Fruit fly (Drosophila melanogaster) whole organism, embryonic: ENCODE data around the gene Nup43.

Source experiments
- Atf3 ChIP-seq: fragments of 200-800 bp; sonication (Bioruptor generic); optimal IDR thresholded peaks from 3 replicates; lab custom pipeline; 2016; ENCODE audit warnings: missing biosample characterization, missing genetic modification characterization
- B-H2 ChIP-seq: fragments of 200-800 bp; sonication (Bioruptor generic); optimal IDR thresholded peaks from 2 replicates; lab custom pipeline; 2018; ENCODE audit warnings: missing biosample characterization, mild to moderate bottlenecking, missing genetic modification characterization
- Bteb2 ChIP-seq: fragments of 200-800 bp; sonication (Bioruptor generic); optimal IDR thresholded peaks from 2 replicates; lab custom pipeline; 2016; ENCODE audit warnings: missing biosample characterization, missing genetic modification characterization
- CG10321 ChIP-seq: fragments of 200-800 bp; sonication (Bioruptor generic); IDR thresholded peaks from 2 replicates; pipeline ENCODE4 v1.3.6; 2022; ENCODE audit warnings: missing biosample characterization, missing genetic modification characterization
- CG10979 ChIP-seq: fragments of 200-800 bp; sonication (Bioruptor generic); optimal IDR thresholded peaks from 2 replicates; lab custom pipeline; 2018; ENCODE audit warnings: missing biosample characterization, mild to moderate bottlenecking, missing genetic modification characterization, moderate library complexity
- CG11247 ChIP-seq: fragments of 200-800 bp; sonication (Bioruptor generic); IDR thresholded peaks from 2 replicates; pipeline ENCODE4 v1.3.6; 2022; ENCODE audit warnings: missing biosample characterization, missing genetic modification characterization
- CG11696 ChIP-seq: fragments of 200-800 bp; sonication (Bioruptor generic); IDR thresholded peaks from 2 replicates; pipeline ENCODE4 v1.3.6; 2022; ENCODE audit warnings: missing biosample characterization, missing genetic modification characterization
- CG14014 ChIP-seq: fragments of 200-800 bp; sonication (Bioruptor generic); IDR thresholded peaks from 2 replicates; pipeline ENCODE4 v1.3.6; 2022; ENCODE audit warnings: missing biosample characterization, missing genetic modification characterization
- CG14965 ChIP-seq: fragments of 200-800 bp; sonication (Bioruptor generic); optimal IDR thresholded peaks from 2 replicates; lab custom pipeline; 2016; ENCODE audit warnings: missing biosample characterization, missing genetic modification characterization, borderline replicate concordance
- CG1603 ChIP-seq: fragments of 200-800 bp; sonication (Bioruptor generic); optimal IDR thresholded peaks from 2 replicates; lab custom pipeline; 2019; ENCODE audit warnings: missing biosample characterization, mild to moderate bottlenecking, missing genetic modification characterization, moderate library complexity
- CG18619 ChIP-seq: fragments of 200-800 bp; sonication (Bioruptor generic); optimal IDR thresholded peaks from 3 replicates; lab custom pipeline; 2017; ENCODE audit warnings: missing biosample characterization, mild to moderate bottlenecking, missing genetic modification characterization
- CG2129 ChIP-seq: fragments of 200-800 bp; sonication (Bioruptor generic); IDR thresholded peaks from 2 replicates; pipeline ENCODE4 v1.3.6; 2022; ENCODE audit warnings: missing biosample characterization, missing genetic modification characterization; ENCODE audit not compliant: partially characterized antibody
- CG30020 ChIP-seq: fragments of 200-800 bp; optimal IDR thresholded peaks from 2 replicates; lab custom pipeline; 2019; ENCODE audit warnings: missing biosample characterization, mild to moderate bottlenecking, missing genetic modification characterization, moderate library complexity
- CG30403 ChIP-seq: fragments of 200-800 bp; sonication (Bioruptor generic); optimal IDR thresholded peaks from 3 replicates; lab custom pipeline; 2016; ENCODE audit warnings: missing biosample characterization, missing genetic modification characterization
- CG34422 ChIP-seq: fragments of 200-800 bp; sonication (Bioruptor generic); IDR thresholded peaks from 3 replicates; pipeline ENCODE4 v1.3.6; 2022; ENCODE audit warnings: missing biosample characterization, missing genetic modification characterization
- CG4404 ChIP-seq: fragments of 200-800 bp; sonication (Bioruptor generic); IDR thresholded peaks from 2 replicates; pipeline ENCODE4 v1.3.6; 2022; ENCODE audit warnings: missing biosample characterization, missing genetic modification characterization
- CG7928 ChIP-seq: fragments of 200-800 bp; sonication (Bioruptor generic); optimal IDR thresholded peaks from 2 replicates; lab custom pipeline; 2017; ENCODE audit warnings: missing biosample characterization, mild to moderate bottlenecking, missing genetic modification characterization
- CG8478 ChIP-seq: fragments of >200 bp; optimal IDR thresholded peaks from 2 replicates; lab custom pipeline; 2018
- Dad ChIP-seq: fragments of 200-800 bp; sonication (Bioruptor generic); optimal IDR thresholded peaks from 3 replicates; lab custom pipeline; 2016; ENCODE audit warnings: missing biosample characterization, missing genetic modification characterization
- Dfd ChIP-seq, 2 experiments: fragments of >200 bp; optimal IDR thresholded peaks; 2 replicates each; lab custom pipeline; 2017; ENCODE audit warnings: missing biosample characterization in 2 of 2, missing genetic modification characterization in 2 of 2
- ERR ChIP-seq: fragments of 200-800 bp; sonication (Bioruptor generic); optimal IDR thresholded peaks from 2 replicates; lab custom pipeline; 2016; ENCODE audit warnings: missing biosample characterization, missing genetic modification characterization
- GATAe ChIP-seq: fragments of 200-800 bp; sonication (Bioruptor generic); conservative IDR thresholded peaks from 2 replicates; pipeline ENCODE4 v1.3.6; 2022; ENCODE audit warnings: missing biosample characterization, missing genetic modification characterization
- HHEX ChIP-seq: fragments of 200-800 bp; sonication (Bioruptor generic); optimal IDR thresholded peaks from 3 replicates; lab custom pipeline; 2017; ENCODE audit warnings: missing biosample characterization, mild to moderate bottlenecking, missing genetic modification characterization, missing genetic modification reagents
- Kr ChIP-seq: fragments of 200-800 bp; sonication (Bioruptor generic); optimal IDR thresholded peaks from 2 replicates; lab custom pipeline; 2017; ENCODE audit warnings: missing biosample characterization, mild to moderate bottlenecking, missing genetic modification characterization
- NC2β ChIP-seq: fragments of 200-800 bp; sonication (Bioruptor generic); optimal IDR thresholded peaks from 2 replicates; lab custom pipeline; 2016; ENCODE audit warnings: missing biosample characterization, missing genetic modification characterization
- Ptx1 ChIP-seq: fragments of 200-800 bp; sonication (Bioruptor generic); IDR thresholded peaks from 2 replicates; pipeline ENCODE4 v1.3.6; 2022; ENCODE audit warnings: missing biosample characterization, missing genetic modification characterization
- Taf1 ChIP-seq: fragments of 200-800 bp; sonication (Bioruptor generic); IDR thresholded peaks from 2 replicates; pipeline ENCODE4 v1.3.6; 2022; ENCODE audit warnings: missing biosample characterization, missing genetic modification characterization
- Usf ChIP-seq: fragments of 200-800 bp; sonication (Bioruptor generic); optimal IDR thresholded peaks from 2 replicates; lab custom pipeline; 2017; ENCODE audit warnings: missing genotype, missing biosample characterization, missing genetic modification characterization
- Xrp1 ChIP-seq: fragments of 200-800 bp; sonication (Bioruptor generic); IDR thresholded peaks from 2 replicates; pipeline ENCODE4 v1.3.6; 2022; ENCODE audit warnings: missing biosample characterization, missing genetic modification characterization
- al ChIP-seq: fragments of 200-800 bp; sonication (Bioruptor generic); IDR thresholded peaks from 2 replicates; pipeline ENCODE4 v1.3.6; 2022; ENCODE audit warnings: missing biosample characterization, missing genetic modification characterization
- ara ChIP-seq: fragments of 200-800 bp; sonication (Bioruptor generic); IDR thresholded peaks from 2 replicates; pipeline ENCODE4 v1.3.6; 2022; ENCODE audit warnings: missing biosample characterization, missing genetic modification characterization
- corto ChIP-seq: fragments of 200-800 bp; sonication (Bioruptor generic); optimal IDR thresholded peaks from 2 replicates; lab custom pipeline; 2016; ENCODE audit warnings: missing biosample characterization, mild to moderate bottlenecking, missing genetic modification characterization, moderate library complexity
- crol ChIP-seq: fragments of 200-800 bp; sonication (Bioruptor generic); IDR thresholded peaks from 2 replicates; pipeline ENCODE4 v1.3.6; 2022; ENCODE audit warnings: missing biosample characterization, missing genetic modification characterization
- crp ChIP-seq, 2 experiments: fragments of 200-800 bp; sonication (Bioruptor generic); optimal IDR thresholded peaks; 2 replicates in 1 of 2; 3 replicates in 1 of 2; lab custom pipeline; 2017; ENCODE audit warnings: missing biosample characterization in 2 of 2, missing genetic modification characterization in 2 of 2, mild to moderate bottlenecking in 1 of 2, moderate library complexity in 1 of 2
- dimm ChIP-seq: fragments of 200-800 bp; sonication (Bioruptor generic); IDR thresholded peaks from 2 replicates; pipeline ENCODE4 v1.3.6; 2022; ENCODE audit warnings: missing biosample characterization, missing genetic modification characterization
- esg ChIP-seq: fragments of 200-800 bp; sonication (Bioruptor generic); conservative IDR thresholded peaks from 2 replicates; pipeline ENCODE4 v1.3.6; 2022; ENCODE audit warnings: missing biosample characterization, missing genetic modification characterization
- eve ChIP-seq, 2 experiments: fragments of >200 bp; optimal IDR thresholded peaks; 2 replicates each; lab custom pipeline; 2017; ENCODE audit warnings: missing biosample characterization in 2 of 2, missing genetic modification characterization in 2 of 2
- gro ChIP-seq: fragments of 200-800 bp; sonication (Bioruptor generic); optimal IDR thresholded peaks from 2 replicates; lab custom pipeline; 2016; ENCODE audit warnings: missing biosample characterization, missing genetic modification characterization
- h ChIP-seq: fragments of >200 bp; optimal IDR thresholded peaks from 2 replicates; lab custom pipeline; 2017
- hbn ChIP-seq: fragments of 200-800 bp; sonication (Bioruptor generic); IDR thresholded peaks from 2 replicates; pipeline ENCODE4 v1.3.6; 2022; ENCODE audit warnings: missing biosample characterization, missing genetic modification characterization; ENCODE audit not compliant: partially characterized antibody
- ken ChIP-seq: fragments of 200-800 bp; sonication (Bioruptor generic); IDR thresholded peaks from 3 replicates; pipeline ENCODE4 v1.3.6; 2022; ENCODE audit warnings: missing biosample characterization, missing genetic modification characterization
- nom ChIP-seq: fragments of 200-800 bp; sonication (Bioruptor generic); optimal IDR thresholded peaks from 2 replicates; lab custom pipeline; 2017; ENCODE audit warnings: missing biosample characterization, missing genetic modification characterization, mild to moderate bottlenecking, moderate library complexity, missing genetic modification reagents
- org-1 ChIP-seq: fragments of 200-800 bp; sonication (Bioruptor generic); optimal IDR thresholded peaks from 2 replicates; lab custom pipeline; 2017; ENCODE audit warnings: missing biosample characterization, missing genetic modification characterization
- pum ChIP-seq: fragments of 200-800 bp; sonication (Bioruptor generic); optimal IDR thresholded peaks from 2 replicates; lab custom pipeline; 2016; ENCODE audit warnings: missing biosample characterization, missing genetic modification characterization
- row ChIP-seq: fragments of 200-800 bp; sonication (Bioruptor generic); IDR thresholded peaks from 3 replicates; pipeline ENCODE4 v1.3.6; 2022; ENCODE audit warnings: missing biosample characterization, missing genetic modification characterization
- shn ChIP-seq: fragments of 200-800 bp; sonication (Bioruptor generic); optimal IDR thresholded peaks from 3 replicates; lab custom pipeline; 2016; ENCODE audit warnings: missing biosample characterization, missing genetic modification characterization
- sob ChIP-seq: fragments of 200-800 bp; sonication (Bioruptor generic); IDR thresholded peaks from 2 replicates; pipeline ENCODE4 v1.3.6; 2022; ENCODE audit warnings: missing biosample characterization, missing genetic modification characterization
- stc ChIP-seq: fragments of 200-800 bp; sonication (Bioruptor generic); IDR thresholded peaks from 2 replicates; pipeline ENCODE4 v1.3.6; 2022; ENCODE audit warnings: missing biosample characterization, missing genetic modification characterization
- tio ChIP-seq: fragments of 200-800 bp; sonication (Bioruptor generic); optimal IDR thresholded peaks from 2 replicates; lab custom pipeline; 2017; ENCODE audit warnings: missing biosample characterization, missing genetic modification characterization, inconsistent platforms
- tx ChIP-seq: fragments of 200-800 bp; sonication (Bioruptor generic); optimal IDR thresholded peaks from 2 replicates; lab custom pipeline; 2016; ENCODE audit warnings: missing biosample characterization, missing genetic modification characterization

Gene Nup43

DNA sequence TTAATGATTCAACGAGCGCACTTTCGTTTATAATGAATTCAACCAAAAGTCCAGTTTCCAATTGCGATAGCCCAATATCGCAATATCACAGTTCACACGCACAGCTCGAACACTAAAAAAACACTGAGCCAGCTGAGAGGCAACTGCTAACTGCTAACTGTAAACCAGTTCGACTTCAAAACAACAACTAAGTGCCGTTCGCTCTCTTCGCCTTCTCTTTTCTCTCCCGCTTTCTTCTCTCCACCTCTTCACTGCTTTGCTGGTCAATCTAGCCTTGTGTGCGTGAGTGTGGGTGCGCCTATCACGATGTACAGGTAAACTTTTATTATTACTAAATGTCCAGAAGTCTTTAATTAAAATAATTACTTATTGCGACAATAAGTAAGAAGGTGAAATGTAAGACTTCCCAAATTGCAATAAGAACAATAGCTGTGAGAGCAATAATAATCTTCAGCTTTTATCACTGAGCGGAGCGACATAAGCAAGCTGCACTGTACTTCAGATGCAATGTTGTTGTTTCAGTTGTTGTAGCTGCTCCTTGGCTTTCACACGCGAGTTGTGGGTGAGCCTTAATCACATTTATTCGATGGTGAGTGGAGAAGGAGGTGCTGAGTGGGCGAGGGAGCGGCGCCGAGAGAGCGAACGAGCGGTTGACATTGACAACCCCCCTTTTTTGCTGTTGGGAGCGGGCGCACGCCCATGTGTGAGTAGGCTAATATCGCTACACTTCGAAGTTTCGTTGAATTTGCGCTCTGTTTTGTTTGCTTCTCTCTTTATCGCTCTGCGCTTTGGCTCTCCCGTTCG, 30.6 kb downstream of the Nup43 start, which contains the start of gene Vti1b (continued):
- TF ChIP-seq CG7928 (peak; percentile 71), Bteb2 (peak; percentile 90), CG14014 (GFP tag; lab: Robert Waterston, UW) (peak; percentile 90), tx (GFP tag; lab: Kevin White, UChicago) (peak; percentile 92), CG11696 (GFP tag; lab: Robert Waterston, UW) (peak; percentile 69; the same call in 1 of the 2 replicates), CG4404 (GFP tag; lab: Robert Waterston, UW) (peak; percentile 85), org-1 (GFP tag; lab: Kevin White, UChicago) (peak; percentile 90), al (GFP tag; lab: Robert Waterston, UW) (peak; percentile 83), tio (peak; percentile 90), ara (GFP tag; lab: Robert Waterston, UW) (peak; percentile 80), CG10321 (GFP tag; lab: Robert Waterston, UW) (peak; percentile 51; the same call in 1 of the 2 replicates), Ptx1 (peak; percentile 97), CG34422 (peak; percentile 89), GATAe (peak; percentile 71), row (peak; percentile 98), B-H2 (peak; percentile 42), HHEX (GFP tag; lab: Kevin White, UChicago) (peak; percentile 94), sob (GFP tag; lab: Robert Waterston, UW) (peak; percentile 78), ken (peak; percentile 94), h (lab: Kevin White, UChicago) (no peak), Dad (GFP tag; lab: Kevin White, UChicago) (peak; percentile 94), nom (GFP tag; lab: Kevin White, UChicago) (peak; percentile 82), CG14965 (GFP tag; lab: Kevin White, UChicago) (peak; percentile 61), corto (GFP tag; lab: Kevin White, UChicago) (peak; percentile 75), shn (GFP tag; lab: Kevin White, UChicago) (peak; percentile 92), crol (peak; percentile 93), CG10979 (tag; lab: Kevin White, UChicago) (peak; percentile 94), CG30020 (peak; percentile 68), CG1603 (tag; lab: Kevin White, UChicago) (peak; percentile 87), Taf1 (peak; percentile 87), CG30403 (peak; percentile 95), CG8478 (lab: Kevin White, UChicago) (no peak), eve (GFP tag; optimal IDR thresholded peaks at IDR 0.05; lab: Kevin White, UChicago) (no peak), dimm (GFP tag; lab: Robert Waterston, UW) (peak; percentile 81), pum (GFP tag; lab: Kevin White, UChicago) (peak; percentile 93), crp (GFP tag; optimal IDR thresholded peaks at IDR 0.05; lab: Kevin White, UChicago) (peak in 1 of 2 experiments; percentile 60), CG11247 (GFP tag; lab: Robert Waterston, UW) (peak; percentile 88), esg (peak; percentile 92), CG2129 (GFP tag; lab: Robert Waterston, UW) (no peak), Atf3 (GFP tag; lab: Kevin White, UChicago) (peak; percentile 94), stc (GFP tag; lab: Robert Waterston, UW) (peak; percentile 91), Dfd (GFP tag; optimal IDR thresholded peaks at IDR 0.05; lab: Kevin White, UChicago) (no peak), hbn (GFP tag; lab: Robert Waterston, UW) (0 out of 2 replicates have a peak, but pooled peaks have one; percentile 35), Usf (GFP tag; lab: Kevin White, UChicago) (peak; percentile 83), Xrp1 (GFP tag; lab: Robert Waterston, UW) (peak; percentile 96), Kr (GFP tag; lab: Kevin White, UChicago) (peak; percentile 54), CG18619 (GFP tag; lab: Kevin White, UChicago) (peak; percentile 90), NC2β (peak; percentile 92), gro (GFP tag; lab: Kevin White, UChicago) (peak; percentile 89), ERR (GFP tag; lab: Kevin White, UChicago) (peak; percentile 89)
